Worm (Caenorhabditis elegans) whole organism, midembryonic: ENCODE measurements around the gene ZK1240.5.

Experiments used
- T22C8.4 ChIP-seq: fragments of 200-800 bp; sonication (Bioruptor generic); IDR thresholded peaks from 2 replicates; pipeline ENCODE4 v1.3.6; 2022; ENCODE audit warnings: missing genetic modification characterization, missing compliant biosample characterization
- cog-1 ChIP-seq: sonication (generic microtip); optimal IDR thresholded peaks from 2 replicates; lab custom pipeline; 2016; ENCODE audit warnings: missing genetic modification characterization, missing compliant biosample characterization
- flt-1 ChIP-seq: fragments of 200-800 bp; sonication (Bioruptor generic); IDR thresholded peaks from 2 replicates; pipeline ENCODE4 v1.3.6; 2022; ENCODE audit warnings: missing genetic modification characterization, missing compliant biosample characterization
- klf-2 ChIP-seq: fragments of 200-800 bp; sonication (Bioruptor generic); conservative IDR thresholded peaks from 2 replicates; pipeline ENCODE4 v1.3.6; 2022; ENCODE audit warnings: missing genetic modification reagents, missing genetic modification characterization, missing compliant biosample characterization
- med-1 ChIP-seq: sonication (generic microtip); optimal IDR thresholded peaks from 2 replicates; lab custom pipeline; 2017; ENCODE audit warnings: missing genetic modification characterization, mild to moderate bottlenecking, missing compliant biosample characterization, antibody characterized with exemption, missing genetic modification reagents; ENCODE audit not compliant: insufficient read depth
- ref-1 ChIP-seq: fragments of 200-800 bp; sonication (Bioruptor generic); conservative IDR thresholded peaks from 2 replicates; pipeline ENCODE4 v1.3.6; 2022; ENCODE audit warnings: missing genetic modification reagents, missing genetic modification characterization, missing compliant biosample characterization
- ztf-23 ChIP-seq: fragments of 200-800 bp; sonication (Bioruptor generic); IDR thresholded peaks from 2 replicates; pipeline ENCODE4 v1.3.6; 2022; ENCODE audit warnings: missing genetic modification reagents, missing genetic modification characterization, missing compliant biosample characterization
- ztf-29 ChIP-seq: fragments of 200-800 bp; sonication (Bioruptor generic); IDR thresholded peaks from 2 replicates; pipeline ENCODE4 v1.3.6; 2022; ENCODE audit warnings: missing genetic modification reagents, missing genetic modification characterization, missing compliant biosample characterization

DNA sequence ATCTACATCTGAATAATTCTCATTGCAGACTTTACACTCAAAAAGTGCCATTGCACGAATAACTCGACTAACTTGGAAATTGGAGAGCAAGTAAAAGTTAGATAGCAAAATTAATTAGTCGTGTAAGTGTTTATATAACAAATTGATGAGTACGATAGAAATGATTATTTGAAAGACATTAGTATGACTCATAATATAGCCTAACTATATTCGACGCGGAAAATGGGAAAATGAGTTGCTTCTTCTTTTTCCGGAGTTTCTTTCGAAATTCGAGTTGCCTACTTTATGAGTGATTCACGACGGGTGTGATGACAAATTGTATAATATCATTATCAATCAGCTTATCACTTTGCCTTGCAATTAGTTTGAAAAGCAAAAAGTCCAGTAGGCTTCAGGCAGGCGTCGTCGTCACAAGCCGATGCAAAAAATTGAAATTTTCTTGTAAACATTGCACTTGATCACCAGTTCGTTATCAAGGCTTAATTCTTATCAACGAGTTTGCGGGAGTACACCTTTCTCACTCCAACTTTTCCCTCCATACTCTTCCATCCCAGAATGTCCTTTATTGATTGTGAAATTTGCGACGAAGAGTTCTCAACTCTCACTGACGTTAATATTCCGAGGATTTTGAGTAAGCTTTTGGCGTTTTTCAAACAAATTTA is 5.3 kb upstream of the ZK1240.5 start, which contains the start of the genes ZK1240.6 and ZK1240.2:
- TF ChIP-seq ref-1 (no peak), T22C8.4 (GFP tag; lab: Robert Waterston, UW) (no peak), ztf-23 (GFP tag; lab: Robert Waterston, UW) (no peak), flt-1 (GFP tag; lab: Robert Waterston, UW) (no peak), cog-1 (tag; lab: Kevin White, UChicago) (no peak), klf-2 (GFP tag; lab: Robert Waterston, UW) (no peak), med-1 (no peak), ztf-29 (no peak)
